Worm (Caenorhabditis elegans) whole organism, L2 larva: ENCODE data around the gene C44B7.7.

Source experiments
- elt-3 ChIP-seq: sonication (generic microtip); optimal IDR thresholded peaks from 2 replicates; lab custom pipeline; 2017; ENCODE audit warnings: missing biosample characterization, missing genetic modification characterization
- lin-13 ChIP-seq: fragments of 150-350 bp; optimal IDR thresholded peaks from 2 replicates; lab custom pipeline; 2014; ENCODE audit warnings: missing biosample characterization, missing genetic modification reagents, missing genetic modification characterization
- mab-5 ChIP-seq: fragments of 150-350 bp; optimal IDR thresholded peaks from 2 replicates; lab custom pipeline; 2014; ENCODE audit warnings: missing biosample characterization, missing genetic modification characterization
- nhr-12 ChIP-seq: fragments of 150-350 bp; optimal IDR thresholded peaks from 2 replicates; lab custom pipeline; 2014; ENCODE audit warnings: missing biosample characterization, missing genetic modification characterization
- nhr-23 ChIP-seq: fragments of 150-350 bp; optimal IDR thresholded peaks from 2 replicates; lab custom pipeline; 2014; ENCODE audit warnings: missing biosample characterization, missing genetic modification reagents, missing genetic modification characterization
- nhr-237 ChIP-seq: fragments of 150-350 bp; optimal IDR thresholded peaks from 2 replicates; lab custom pipeline; 2014; ENCODE audit warnings: missing biosample characterization, missing genetic modification characterization
- sem-4 ChIP-seq: fragments of 150-350 bp; optimal IDR thresholded peaks from 2 replicates; lab custom pipeline; 2014; ENCODE audit warnings: missing biosample characterization, missing genetic modification reagents, missing genetic modification characterization
- skn-1 ChIP-seq: sonication (generic microtip); optimal IDR thresholded peaks from 2 replicates; lab custom pipeline; 2017; ENCODE audit warnings: missing biosample characterization, missing genetic modification characterization
- snpc-4 ChIP-seq: fragments of 150-350 bp; optimal IDR thresholded peaks from 2 replicates; lab custom pipeline; 2014; ENCODE audit warnings: missing biosample characterization, missing genetic modification characterization
- unc-39 ChIP-seq: fragments of 150-350 bp; optimal IDR thresholded peaks from 2 replicates; lab custom pipeline; 2014; ENCODE audit warnings: missing biosample characterization, missing genetic modification characterization
- zag-1 ChIP-seq: fragments of 150-350 bp; optimal IDR thresholded peaks from 2 replicates; lab custom pipeline; 2014; ENCODE audit warnings: missing biosample characterization, missing genetic modification characterization

DNA sequence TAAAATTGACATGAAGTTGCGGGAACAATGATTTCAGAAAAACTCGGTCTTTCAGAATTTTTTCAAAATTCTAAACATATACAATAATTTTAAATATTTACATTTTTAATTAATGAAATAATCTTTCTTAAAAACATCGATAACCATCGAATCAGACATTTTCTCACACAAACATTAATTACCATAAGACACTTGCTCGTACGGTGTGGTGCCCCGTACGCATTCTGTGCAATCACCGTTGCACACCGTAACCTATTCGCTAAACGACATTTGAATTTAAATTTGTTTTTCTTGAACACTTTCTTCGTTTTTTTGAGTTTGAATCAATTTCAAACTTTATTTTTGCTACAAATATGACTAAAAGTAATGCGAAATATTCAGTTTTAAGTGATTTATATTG, 43.8 kb upstream of the C44B7.7 start:
- TF ChIP-seq skn-1 (tag; lab: Kevin White, UChicago), result no peak
- no peak for TF ChIP-seq mab-5 (tag; lab: Kevin White, UChicago)
- TF ChIP-seq sem-4 (tag; lab: Kevin White, UChicago), result no peak
- no peak for TF ChIP-seq lin-13 (GFP tag; lab: Kevin White, UChicago)
- TF ChIP-seq nhr-23, result no peak
- TF ChIP-seq nhr-12 (tag; lab: Kevin White, UChicago), result no peak
- TF ChIP-seq nhr-237 (tag; lab: Kevin White, UChicago), result no peak
- TF ChIP-seq snpc-4, result no peak
- no peak for TF ChIP-seq zag-1
- TF ChIP-seq unc-39 (tag; lab: Kevin White, UChicago), result no peak
- TF ChIP-seq elt-3 (tag; lab: Kevin White, UChicago), result no peak
